Fruit fly (Drosophila melanogaster): Measurements from ENCODE around the gene Nfs1.

The Nfs1 gene

DNA sequence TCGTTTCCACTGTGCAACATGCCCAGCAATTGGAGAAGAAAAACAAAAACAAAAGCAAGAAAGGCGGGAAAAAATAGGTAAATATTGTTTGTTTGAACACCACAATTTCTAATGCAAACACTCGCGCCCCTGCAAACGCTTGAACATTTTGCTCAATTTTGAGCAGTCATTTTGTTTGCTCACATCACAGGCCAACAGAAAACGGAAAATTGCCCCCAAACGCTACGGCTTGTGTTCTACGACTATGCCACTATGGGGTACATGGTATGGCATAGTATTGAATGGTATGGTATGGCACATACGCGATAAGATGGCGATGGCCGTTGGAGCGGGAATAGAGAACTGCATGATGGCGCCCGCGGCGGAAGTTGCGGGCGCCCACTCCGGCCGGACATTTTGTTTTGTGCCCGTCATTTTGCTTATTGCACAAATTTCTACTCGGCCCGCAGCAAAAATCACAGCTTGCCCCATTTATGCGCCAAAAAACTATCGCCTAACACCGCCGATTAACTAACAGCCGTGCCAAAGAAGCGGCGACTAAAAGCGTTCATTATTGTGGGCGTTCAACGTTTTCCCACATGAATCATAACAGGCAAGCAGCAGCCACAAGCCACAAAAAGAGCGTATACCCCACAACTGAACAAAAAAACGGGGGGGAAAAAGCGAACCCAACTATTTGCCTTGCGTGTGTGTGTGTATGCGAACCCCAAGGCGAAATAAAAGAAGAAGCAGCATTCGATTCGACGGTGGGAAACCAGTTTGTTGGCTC lies 4.9 kb downstream of the Nfs1 start:
- peak; percentile 46 for TF ChIP-seq mirr (GFP tag; optimal IDR thresholded peaks at IDR 0.05)
- peak; percentile 37 for TF ChIP-seq Dip3 (GFP tag; optimal IDR thresholded peaks at IDR 0.05)
- peak; percentile 4 for TF ChIP-seq CG3995 (GFP tag; optimal IDR thresholded peaks at IDR 0.05)
- no peak for TF ChIP-seq pb (GFP tag; optimal IDR thresholded peaks at IDR 0.05)
- peak; percentile 61 for TF ChIP-seq CG12071 (GFP tag; optimal IDR thresholded peaks at IDR 0.05)
- TF ChIP-seq gcm2 (GFP tag; optimal IDR thresholded peaks at IDR 0.05) = peak; percentile 5
- TF ChIP-seq NK7.1 (GFP tag; optimal IDR thresholded peaks at IDR 0.05) = no peak
- TF ChIP-seq sens-2 (GFP tag; IDR thresholded peaks at IDR 0.05) = no peak
- TF ChIP-seq tap (tag; optimal IDR thresholded peaks at IDR 0.05) = peak; percentile 55
- TF ChIP-seq HLHmδ (GFP tag; optimal IDR thresholded peaks at IDR 0.05) = peak; percentile 80
- TF ChIP-seq CG4707 (GFP tag; optimal IDR thresholded peaks at IDR 0.05) = peak; percentile 88
- no peak for TF ChIP-seq CG7963 (GFP tag; IDR thresholded peaks at IDR 0.05; ENCODE audit: partially characterized antibody)
- TF ChIP-seq eyg (GFP tag; optimal IDR thresholded peaks at IDR 0.05) = no peak
- TF ChIP-seq pfk (GFP tag; optimal IDR thresholded peaks at IDR 0.05) = peak; percentile 68
- TF ChIP-seq gsb-n (tag; optimal IDR thresholded peaks at IDR 0.05) = peak; percentile 66
- TF ChIP-seq CG13775 (GFP tag; optimal IDR thresholded peaks at IDR 0.05) = peak; percentile 10
- TF ChIP-seq ttk (GFP tag; IDR thresholded peaks at IDR 0.05) = no peak
- peak; percentile 12 for TF ChIP-seq btn (GFP tag; optimal IDR thresholded peaks at IDR 0.05)
- peak; percentile 41 for TF ChIP-seq CG4424 (GFP tag; optimal IDR thresholded peaks at IDR 0.05)
- peak; percentile 79 for TF ChIP-seq HHEX (GFP tag; optimal IDR thresholded peaks at IDR 0.05)
- TF ChIP-seq CG13296 (GFP tag; optimal IDR thresholded peaks at IDR 0.05) = peak; percentile 67
- peak; percentile 30 for TF ChIP-seq mam (GFP tag; optimal IDR thresholded peaks at IDR 0.05)
- no peak for TF ChIP-seq Myb (GFP tag; optimal IDR thresholded peaks at IDR 0.05)
- TF ChIP-seq CG1647 (GFP tag; optimal IDR thresholded peaks at IDR 0.05) = peak; percentile 6
- TF ChIP-seq Dek (tag; optimal IDR thresholded peaks at IDR 0.05) = peak; percentile 44
- peak; percentile 17 for TF ChIP-seq Xbp1 (GFP tag; optimal IDR thresholded peaks at IDR 0.05)
- peak in 1 of 3 experiments; percentile 73 for TF ChIP-seq lola (GFP tag; optimal IDR thresholded peaks at IDR 0.05)
- TF ChIP-seq CG4282 (GFP tag; optimal IDR thresholded peaks at IDR 0.05) = peak; percentile 2
- TF ChIP-seq CG10274 (GFP tag; optimal IDR thresholded peaks at IDR 0.05) = peak; percentile 52
- peak; percentile 60 for TF ChIP-seq Meics (GFP tag; optimal IDR thresholded peaks at IDR 0.05)
- TF ChIP-seq prd (optimal IDR thresholded peaks at IDR 0.05) = no peak
- no peak for TF ChIP-seq prd (GFP tag; IDR thresholded peaks at IDR 0.05)
- TF ChIP-seq CG17359 (tag; optimal IDR thresholded peaks at IDR 0.05) = peak; percentile 74
- TF ChIP-seq ERR (GFP tag; optimal IDR thresholded peaks at IDR 0.05) = peak; percentile 32
- TF ChIP-seq CG11723 (GFP tag; optimal IDR thresholded peaks at IDR 0.05) = peak; percentile 78
- TF ChIP-seq CG18011 (GFP tag; optimal IDR thresholded peaks at IDR 0.05) = peak; percentile 20
- TF ChIP-seq chif (GFP tag; optimal IDR thresholded peaks at IDR 0.05) = peak; percentile 27 to 42
- peak; percentile 85 for TF ChIP-seq org-1 (GFP tag; optimal IDR thresholded peaks at IDR 0.05)
- TF ChIP-seq grn (GFP tag; optimal IDR thresholded peaks at IDR 0.05) = peak; percentile 6
- TF ChIP-seq CG17568 (GFP tag; optimal IDR thresholded peaks at IDR 0.05) = peak; percentile 94
- TF ChIP-seq CG33213 (GFP tag; optimal IDR thresholded peaks at IDR 0.05) = peak; percentile 49
- peak; percentile 32 for TF ChIP-seq pnt (GFP tag; optimal IDR thresholded peaks at IDR 0.05)
- TF ChIP-seq CG10654 (GFP tag; optimal IDR thresholded peaks at IDR 0.05) = peak; percentile 32
- TF ChIP-seq B-H1 (GFP tag; IDR thresholded peaks at IDR 0.05) = no peak
- TF ChIP-seq Atf-2 (GFP tag; optimal IDR thresholded peaks at IDR 0.05) = peak; percentile 5
- TF ChIP-seq Hr3 (GFP tag; optimal IDR thresholded peaks at IDR 0.05) = no peak
- no peak for TF ChIP-seq tio (GFP tag; optimal IDR thresholded peaks at IDR 0.05)
- peak in 1 of 2 experiments; percentile 38 for TF ChIP-seq Eip74EF (GFP tag; optimal IDR thresholded peaks at IDR 0.05)
- TF ChIP-seq odd (GFP tag; optimal IDR thresholded peaks at IDR 0.05) = peak; percentile 89

Data from whole organism, embryonic.